Fruit fly (Drosophila melanogaster) whole organism, embryonic: ENCODE measurements around the gene Cog3.

Source experiments
- Atf-2 ChIP-seq: fragments of 200-800 bp; sonication (Bioruptor generic); optimal IDR thresholded peaks from 2 replicates; lab custom pipeline; 2016; ENCODE audit warnings: missing biosample characterization, missing genetic modification characterization
- CG10366 ChIP-seq: fragments of 200-800 bp; sonication (Bioruptor generic); IDR thresholded peaks from 2 replicates; pipeline ENCODE4 v1.3.6; 2022; ENCODE audit warnings: missing biosample characterization, missing genetic modification characterization
- CG10979 ChIP-seq: fragments of 200-800 bp; sonication (Bioruptor generic); optimal IDR thresholded peaks from 2 replicates; lab custom pipeline; 2018; ENCODE audit warnings: missing biosample characterization, mild to moderate bottlenecking, missing genetic modification characterization, moderate library complexity
- CG11723 ChIP-seq: fragments of 200-800 bp; sonication (Bioruptor generic); optimal IDR thresholded peaks from 2 replicates; lab custom pipeline; 2017; ENCODE audit warnings: missing biosample characterization, mild to moderate bottlenecking, missing genetic modification characterization
- CG12299 ChIP-seq: fragments of 200-800 bp; sonication (Bioruptor generic); optimal IDR thresholded peaks from 2 replicates; lab custom pipeline; 2018; ENCODE audit warnings: missing biosample characterization, mild to moderate bottlenecking, missing genetic modification characterization
- CG13296 ChIP-seq: fragments of 200-800 bp; sonication (Bioruptor generic); optimal IDR thresholded peaks from 3 replicates; lab custom pipeline; 2018; ENCODE audit warnings: missing biosample characterization, mild to moderate bottlenecking, missing genetic modification characterization
- CG15479 ChIP-seq: fragments of 200-800 bp; sonication (Bioruptor generic); optimal IDR thresholded peaks from 3 replicates; lab custom pipeline; 2019; ENCODE audit warnings: missing biosample characterization, mild to moderate bottlenecking, missing genetic modification characterization, moderate library complexity
- CG1603 ChIP-seq: fragments of 200-800 bp; sonication (Bioruptor generic); optimal IDR thresholded peaks from 2 replicates; lab custom pipeline; 2019; ENCODE audit warnings: missing biosample characterization, mild to moderate bottlenecking, missing genetic modification characterization, moderate library complexity
- CG16815 ChIP-seq: fragments of 200-800 bp; sonication (Bioruptor generic); optimal IDR thresholded peaks from 3 replicates; lab custom pipeline; 2017; ENCODE audit warnings: missing biosample characterization, mild to moderate bottlenecking, missing genetic modification characterization
- CG16863 ChIP-seq: fragments of 200-800 bp; sonication (Bioruptor generic); optimal IDR thresholded peaks from 3 replicates; lab custom pipeline; 2016; ENCODE audit warnings: missing biosample characterization, missing genetic modification characterization
- CG17385 ChIP-seq: fragments of 200-800 bp; sonication (Bioruptor generic); optimal IDR thresholded peaks from 3 replicates; lab custom pipeline; 2018; ENCODE audit warnings: missing biosample characterization, mild to moderate bottlenecking, missing genetic modification characterization
- CG17912 ChIP-seq: fragments of 200-800 bp; sonication (Bioruptor generic); optimal IDR thresholded peaks from 2 replicates; lab custom pipeline; 2018; ENCODE audit warnings: missing biosample characterization, mild to moderate bottlenecking, missing genetic modification characterization
- CG2712 ChIP-seq: fragments of 200-800 bp; optimal IDR thresholded peaks from 3 replicates; lab custom pipeline; 2019; ENCODE audit warnings: missing biosample characterization, mild to moderate bottlenecking, missing genetic modification characterization, moderate library complexity
- CG3163 ChIP-seq: fragments of 200-800 bp; sonication (Bioruptor generic); optimal IDR thresholded peaks from 3 replicates; lab custom pipeline; 2016; ENCODE audit warnings: missing biosample characterization, missing genetic modification characterization
- CG3281 ChIP-seq: fragments of 200-800 bp; sonication (Bioruptor generic); optimal IDR thresholded peaks from 3 replicates; lab custom pipeline; 2017; ENCODE audit warnings: missing biosample characterization, mild to moderate bottlenecking, missing genetic modification characterization
- CG34422 ChIP-seq: fragments of 200-800 bp; sonication (Bioruptor generic); IDR thresholded peaks from 3 replicates; pipeline ENCODE4 v1.3.6; 2022; ENCODE audit warnings: missing biosample characterization, missing genetic modification characterization
- CG4282 ChIP-seq: fragments of 200-800 bp; sonication (Bioruptor generic); optimal IDR thresholded peaks from 2 replicates; lab custom pipeline; 2016; ENCODE audit warnings: missing biosample characterization, missing genetic modification characterization
- CG6683 ChIP-seq: fragments of 200-800 bp; sonication (Bioruptor generic); optimal IDR thresholded peaks from 2 replicates; lab custom pipeline; 2017; ENCODE audit warnings: missing biosample characterization, mild to moderate bottlenecking, missing genetic modification characterization, missing genetic modification reagents
- CG6689 ChIP-seq: fragments of 200-800 bp; sonication (Bioruptor generic); IDR thresholded peaks from 2 replicates; pipeline ENCODE4 v1.3.6; 2022; ENCODE audit warnings: missing biosample characterization, missing genetic modification characterization
- CG7963 ChIP-seq: fragments of 200-800 bp; sonication (Bioruptor generic); IDR thresholded peaks from 3 replicates; pipeline ENCODE4 v1.3.6; 2022; ENCODE audit warnings: missing biosample characterization, missing genetic modification characterization; ENCODE audit not compliant: partially characterized antibody
- CG8388 ChIP-seq: fragments of 200-800 bp; sonication (Bioruptor generic); optimal IDR thresholded peaks from 2 replicates; lab custom pipeline; 2019; ENCODE audit warnings: missing biosample characterization, mild to moderate bottlenecking, missing genetic modification characterization, moderate library complexity
- D ChIP-seq, 2 experiments: fragments of 200-800 bp in 1 of 2; fragments of >200 bp in 1 of 2; sonication (Bioruptor generic) in 1 of 2; optimal IDR thresholded peaks; 2 replicates in 1 of 2; 3 replicates in 1 of 2; lab custom pipeline; 2017; ENCODE audit warnings: mild to moderate bottlenecking in 1 of 2, missing biosample characterization in 1 of 2, missing genetic modification characterization in 1 of 2, missing genetic modification reagents in 1 of 2
- Dad ChIP-seq: fragments of 200-800 bp; sonication (Bioruptor generic); optimal IDR thresholded peaks from 3 replicates; lab custom pipeline; 2016; ENCODE audit warnings: missing biosample characterization, missing genetic modification characterization
- Doc3 ChIP-seq: fragments of 200-800 bp; sonication (Bioruptor generic); IDR thresholded peaks from 3 replicates; pipeline ENCODE4 v1.3.6; 2022; ENCODE audit warnings: missing biosample characterization, missing genetic modification characterization; ENCODE audit not compliant: partially characterized antibody
- Dp ChIP-seq: fragments of 200-800 bp; sonication (Bioruptor generic); optimal IDR thresholded peaks from 2 replicates; lab custom pipeline; 2018; ENCODE audit warnings: missing biosample characterization, mild to moderate bottlenecking, missing genetic modification characterization, moderate library complexity
- Fer3 ChIP-seq: fragments of 200-800 bp; sonication (Bioruptor generic); optimal IDR thresholded peaks from 2 replicates; lab custom pipeline; 2018; ENCODE audit warnings: missing biosample characterization, mild to moderate bottlenecking, missing genetic modification characterization, moderate library complexity
- GATAe ChIP-seq: fragments of 200-800 bp; sonication (Bioruptor generic); conservative IDR thresholded peaks from 2 replicates; pipeline ENCODE4 v1.3.6; 2022; ENCODE audit warnings: missing biosample characterization, missing genetic modification characterization
- Gsc ChIP-seq: fragments of 200-800 bp; sonication (Bioruptor generic); IDR thresholded peaks from 2 replicates; pipeline ENCODE4 v1.3.6; 2022; ENCODE audit warnings: missing biosample characterization, missing genetic modification characterization
- HLH54F ChIP-seq: fragments of 200-800 bp; sonication (Bioruptor generic); optimal IDR thresholded peaks from 3 replicates; lab custom pipeline; 2016; ENCODE audit warnings: missing biosample characterization, missing genetic modification characterization
- Hmx ChIP-seq: fragments of 200-800 bp; sonication (Bioruptor generic); optimal IDR thresholded peaks from 2 replicates; lab custom pipeline; 2016; ENCODE audit warnings: missing biosample characterization, missing genetic modification characterization
- Hr39 ChIP-seq: fragments of >200 bp; optimal IDR thresholded peaks from 2 replicates; lab custom pipeline; 2017
- Hr78 ChIP-seq, 2 experiments: fragments of 200-800 bp in 1 of 2; fragments of >200 bp in 1 of 2; sonication (Bioruptor generic) in 1 of 2; optimal IDR thresholded peaks; 2 replicates each; lab custom pipeline; 2017 to 2019; ENCODE audit warnings: missing biosample characterization in 2 of 2, missing genetic modification characterization in 2 of 2, mild to moderate bottlenecking in 1 of 2, moderate library complexity in 1 of 2
- Scr ChIP-seq: fragments of 200-800 bp; sonication (Bioruptor generic); IDR thresholded peaks from 2 replicates; pipeline ENCODE4 v1.3.6; 2022; ENCODE audit warnings: missing biosample characterization, missing genetic modification characterization; ENCODE audit not compliant: partially characterized antibody
- Six4 ChIP-seq: fragments of 200-800 bp; sonication (Bioruptor generic); optimal IDR thresholded peaks from 2 replicates; lab custom pipeline; 2016; ENCODE audit warnings: missing biosample characterization, missing genetic modification characterization
- Usf ChIP-seq: fragments of 200-800 bp; sonication (Bioruptor generic); optimal IDR thresholded peaks from 2 replicates; lab custom pipeline; 2017; ENCODE audit warnings: missing genotype, missing biosample characterization, missing genetic modification characterization
- crol ChIP-seq: fragments of 200-800 bp; sonication (Bioruptor generic); IDR thresholded peaks from 2 replicates; pipeline ENCODE4 v1.3.6; 2022; ENCODE audit warnings: missing biosample characterization, missing genetic modification characterization
- ewg ChIP-seq: fragments of 200-800 bp; sonication (Bioruptor generic); optimal IDR thresholded peaks from 3 replicates; lab custom pipeline; 2017; ENCODE audit warnings: mild to moderate bottlenecking, missing biosample characterization, missing genetic modification reagents, missing genetic modification characterization
- fu2 ChIP-seq: fragments of 200-800 bp; sonication (Bioruptor generic); optimal IDR thresholded peaks from 2 replicates; lab custom pipeline; 2016; ENCODE audit warnings: missing biosample characterization, missing genetic modification characterization
- insv ChIP-seq, 2 experiments: fragments of 200-800 bp; sonication (Bioruptor generic); optimal IDR thresholded peaks; 3 replicates each; lab custom pipeline; 2016 to 2018; ENCODE audit warnings: missing biosample characterization in 2 of 2, missing genetic modification characterization in 2 of 2
- pum ChIP-seq: fragments of 200-800 bp; sonication (Bioruptor generic); optimal IDR thresholded peaks from 2 replicates; lab custom pipeline; 2016; ENCODE audit warnings: missing biosample characterization, missing genetic modification characterization
- run ChIP-seq: fragments of 200-800 bp; sonication (Bioruptor generic); optimal IDR thresholded peaks from 3 replicates; lab custom pipeline; 2018; ENCODE audit warnings: missing biosample characterization, mild to moderate bottlenecking, missing genetic modification characterization
- seq ChIP-seq: fragments of 200-800 bp; sonication (Bioruptor generic); IDR thresholded peaks from 2 replicates; pipeline ENCODE4 v1.3.6; 2022; ENCODE audit warnings: missing biosample characterization, missing genetic modification characterization
- shn ChIP-seq: fragments of 200-800 bp; sonication (Bioruptor generic); optimal IDR thresholded peaks from 3 replicates; lab custom pipeline; 2016; ENCODE audit warnings: missing biosample characterization, missing genetic modification characterization
- sisA ChIP-seq: fragments of 200-800 bp; sonication (Bioruptor generic); IDR thresholded peaks from 2 replicates; pipeline ENCODE4 v1.3.6; 2022; ENCODE audit warnings: missing biosample characterization, missing genetic modification characterization
- slbo ChIP-seq: fragments of 200-800 bp; sonication (Bioruptor generic); IDR thresholded peaks from 2 replicates; pipeline ENCODE4 v1.3.6; 2022; ENCODE audit warnings: missing biosample characterization, missing genetic modification characterization
- wor ChIP-seq: fragments of 200-800 bp; sonication (Bioruptor generic); IDR thresholded peaks from 2 replicates; pipeline ENCODE4 v1.3.6; 2022; ENCODE audit warnings: missing biosample characterization, missing genetic modification characterization
- yki ChIP-seq: fragments of >200 bp; optimal IDR thresholded peaks from 3 replicates; lab custom pipeline; 2018

The Cog3 gene

DNA sequence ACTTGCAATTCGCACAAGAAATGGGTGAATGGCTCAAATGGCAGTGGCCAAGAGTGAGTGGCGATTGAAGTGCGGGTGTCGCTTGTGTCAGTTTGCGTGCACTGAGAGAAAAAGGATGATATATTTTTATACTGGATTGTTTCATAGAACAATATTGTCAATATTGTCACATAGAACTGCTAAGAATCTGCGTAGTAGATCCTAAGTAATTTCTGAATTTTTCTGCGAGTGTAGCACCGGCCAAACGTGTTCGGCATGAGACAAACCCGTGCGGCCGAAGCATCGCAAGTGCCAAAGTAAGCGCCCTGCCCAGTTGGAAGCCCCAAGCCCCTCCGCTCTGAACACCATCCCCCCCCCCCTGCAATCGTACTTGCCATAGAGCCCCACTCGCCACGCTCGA lies 16.5 kb downstream of the Cog3 start (continued):
- TF ChIP-seq Hmx (GFP tag; lab: Kevin White, UChicago) = no peak
- TF ChIP-seq Hr39 (lab: Kevin White, UChicago) = no peak
- no peak for TF ChIP-seq GATAe (GFP tag; lab: Robert Waterston, UW)
- TF ChIP-seq CG3163 (GFP tag; lab: Kevin White, UChicago) = no peak
- TF ChIP-seq D (optimal IDR thresholded peaks at IDR 0.05; lab: Kevin White, UChicago) = no peak
- peak; percentile 67 for TF ChIP-seq D (GFP tag; optimal IDR thresholded peaks at IDR 0.05; lab: Kevin White, UChicago)
- TF ChIP-seq CG7963 (GFP tag; lab: Robert Waterston, UW) = no peak
- no peak for TF ChIP-seq Dp
- peak; percentile 64 for TF ChIP-seq Six4 (GFP tag; lab: Kevin White, UChicago)
- no peak for TF ChIP-seq run (tag; lab: Kevin White, UChicago)
- peak; percentile 36 for TF ChIP-seq pum
- peak; percentile 48 for TF ChIP-seq CG16863 (GFP tag; lab: Kevin White, UChicago)
- peak; percentile 84 for TF ChIP-seq sisA (GFP tag; lab: Robert Waterston, UW)
- no peak for TF ChIP-seq HLH54F
- no peak for TF ChIP-seq Hr78 (GFP tag; optimal IDR thresholded peaks at IDR 0.05; lab: Kevin White, UChicago)
- TF ChIP-seq insv (GFP tag; optimal IDR thresholded peaks at IDR 0.05; lab: Kevin White, UChicago) = no peak
- 0 out of 2 replicates have a peak, but pooled peaks have one; percentile 38 for TF ChIP-seq seq (GFP tag; lab: Robert Waterston, UW)
- TF ChIP-seq Scr (GFP tag; lab: Robert Waterston, UW) = no peak
- peak; percentile 90 for TF ChIP-seq CG1603 (tag; lab: Kevin White, UChicago)
- TF ChIP-seq CG4282 (GFP tag; lab: Kevin White, UChicago) = no peak
- TF ChIP-seq CG6683 (GFP tag; lab: Kevin White, UChicago) = peak; percentile 28
- peak; percentile 73 for TF ChIP-seq CG6689 (GFP tag; lab: Robert Waterston, UW)
- peak; percentile 59 for TF ChIP-seq Fer3 (tag; lab: Kevin White, UChicago)
- peak; percentile 41 for TF ChIP-seq Atf-2 (GFP tag; lab: Kevin White, UChicago)
- TF ChIP-seq fu2 (GFP tag; lab: Kevin White, UChicago) = peak; percentile 34
- peak; percentile 62 for TF ChIP-seq CG17385
- TF ChIP-seq Doc3 = no peak
- TF ChIP-seq CG11723 (GFP tag; lab: Kevin White, UChicago) = peak; percentile 35
- peak; percentile 46 for TF ChIP-seq CG3281 (GFP tag; lab: Kevin White, UChicago)
- no peak for TF ChIP-seq CG12299 (tag; lab: Kevin White, UChicago)
- peak; percentile 74 for TF ChIP-seq CG10979 (tag; lab: Kevin White, UChicago)
- TF ChIP-seq CG34422 (GFP tag; lab: Robert Waterston, UW) = peak; percentile 83; the same call in 2 of the 3 replicates
- peak; percentile 76 for TF ChIP-seq CG2712 (tag; lab: Kevin White, UChicago)
- TF ChIP-seq CG16815 = peak; percentile 25
- peak; percentile 27; the same call in 1 of the 2 replicates for TF ChIP-seq wor
- peak; percentile 77 for TF ChIP-seq slbo
- peak; percentile 54; the same call in 1 of the 2 replicates for TF ChIP-seq Gsc (GFP tag; lab: Robert Waterston, UW)
- TF ChIP-seq CG17912 = no peak
- peak; percentile 64; the same call in 1 of the 2 replicates for TF ChIP-seq crol (GFP tag; lab: Robert Waterston, UW)
- TF ChIP-seq CG8388 (GFP tag; lab: Kevin White, UChicago) = peak; percentile 22
- no peak for TF ChIP-seq Usf (GFP tag; lab: Kevin White, UChicago)
- peak; percentile 7 for TF ChIP-seq CG13296
- TF ChIP-seq shn (GFP tag; lab: Kevin White, UChicago) = peak; percentile 24
- TF ChIP-seq CG10366 (GFP tag; lab: Robert Waterston, UW) = peak; percentile 67
- no peak for TF ChIP-seq CG15479
- TF ChIP-seq ewg (GFP tag; lab: Kevin White, UChicago) = peak; percentile 51
- no peak for TF ChIP-seq yki (lab: Kevin White, UChicago)
- TF ChIP-seq Dad (GFP tag; lab: Kevin White, UChicago) = no peak
